Fruit fly (Drosophila melanogaster) whole organism, embryonic: Measurements from ENCODE around the gene CG15922.

Source experiments
- BEAF-32 ChIP-seq: fragments of 200-800 bp; sonication (Bioruptor generic); optimal IDR thresholded peaks from 3 replicates; lab custom pipeline; 2017; ENCODE audit warnings: missing biosample characterization, missing genetic modification characterization, mild to moderate bottlenecking, moderate library complexity, missing genetic modification reagents
- Blimp-1 ChIP-seq: fragments of 200-800 bp; sonication (Bioruptor generic); optimal IDR thresholded peaks from 3 replicates; lab custom pipeline; 2018; ENCODE audit warnings: missing biosample characterization, missing genetic modification characterization, mild to moderate bottlenecking, moderate library complexity, missing genetic modification reagents
- BtbVII ChIP-seq: fragments of 200-800 bp; sonication (Bioruptor generic); optimal IDR thresholded peaks from 3 replicates; lab custom pipeline; 2017; ENCODE audit warnings: missing biosample characterization, mild to moderate bottlenecking, missing genetic modification characterization
- Bteb2 ChIP-seq: fragments of 200-800 bp; sonication (Bioruptor generic); optimal IDR thresholded peaks from 2 replicates; lab custom pipeline; 2016; ENCODE audit warnings: missing biosample characterization, missing genetic modification characterization
- CG10209 ChIP-seq: fragments of 200-800 bp; sonication (Bioruptor generic); optimal IDR thresholded peaks from 3 replicates; lab custom pipeline; 2017; ENCODE audit warnings: missing biosample characterization, mild to moderate bottlenecking, missing genetic modification characterization, missing genetic modification reagents
- CG11696 ChIP-seq: fragments of 200-800 bp; sonication (Bioruptor generic); IDR thresholded peaks from 2 replicates; pipeline ENCODE4 v1.3.6; 2022; ENCODE audit warnings: missing biosample characterization, missing genetic modification characterization
- CG14860 ChIP-seq: fragments of 200-800 bp; sonication (Bioruptor generic); IDR thresholded peaks from 3 replicates; pipeline ENCODE4 v1.3.6; 2022; ENCODE audit warnings: missing biosample characterization, missing genetic modification characterization; ENCODE audit not compliant: partially characterized antibody
- CG1602 ChIP-seq: fragments of 200-800 bp; sonication (Bioruptor generic); optimal IDR thresholded peaks from 3 replicates; lab custom pipeline; 2016; ENCODE audit warnings: missing biosample characterization, missing genetic modification characterization
- CG17612 ChIP-seq: fragments of 200-800 bp; sonication (Bioruptor generic); IDR thresholded peaks from 2 replicates; pipeline ENCODE4 v1.3.6; 2022; ENCODE audit warnings: missing biosample characterization, missing genetic modification characterization
- CG18619 ChIP-seq: fragments of 200-800 bp; sonication (Bioruptor generic); optimal IDR thresholded peaks from 3 replicates; lab custom pipeline; 2017; ENCODE audit warnings: missing biosample characterization, mild to moderate bottlenecking, missing genetic modification characterization
- CG2875 ChIP-seq: fragments of 200-800 bp; sonication (Bioruptor generic); optimal IDR thresholded peaks from 2 replicates; lab custom pipeline; 2017; ENCODE audit warnings: missing biosample characterization, mild to moderate bottlenecking, missing genetic modification characterization, missing genetic modification reagents
- CG3726 ChIP-seq: fragments of 200-800 bp; sonication (Bioruptor generic); IDR thresholded peaks from 3 replicates; pipeline ENCODE4, ENCODE4 v1.3.6; 2022; ENCODE audit warnings: missing biosample characterization, missing genetic modification characterization
- CG3847 ChIP-seq: fragments of 200-800 bp; sonication (Bioruptor generic); IDR thresholded peaks from 2 replicates; pipeline ENCODE4 v1.3.6; 2022; ENCODE audit warnings: missing biosample characterization, missing genetic modification characterization
- CG4328 ChIP-seq: fragments of 200-800 bp; sonication (Bioruptor generic); optimal IDR thresholded peaks from 3 replicates; lab custom pipeline; 2017; ENCODE audit warnings: missing biosample characterization, missing genetic modification reagents, missing genetic modification characterization
- CG4820 ChIP-seq: fragments of 200-800 bp; sonication (Bioruptor generic); optimal IDR thresholded peaks from 3 replicates; lab custom pipeline; 2016; ENCODE audit warnings: missing biosample characterization, missing genetic modification characterization
- CG6765 ChIP-seq: fragments of 200-800 bp; sonication (Bioruptor generic); optimal IDR thresholded peaks from 3 replicates; lab custom pipeline; 2017; ENCODE audit warnings: missing biosample characterization, mild to moderate bottlenecking, missing genetic modification characterization
- CG7987 ChIP-seq: fragments of 200-800 bp; sonication (Bioruptor generic); optimal IDR thresholded peaks from 2 replicates; lab custom pipeline; 2018; ENCODE audit warnings: missing biosample characterization, mild to moderate bottlenecking, missing genetic modification characterization, moderate library complexity
- CG8388 ChIP-seq: fragments of 200-800 bp; sonication (Bioruptor generic); optimal IDR thresholded peaks from 2 replicates; lab custom pipeline; 2019; ENCODE audit warnings: missing biosample characterization, mild to moderate bottlenecking, missing genetic modification characterization, moderate library complexity
- CG8765 ChIP-seq: fragments of 200-800 bp; sonication (Bioruptor generic); IDR thresholded peaks from 2 replicates; pipeline ENCODE4 v1.3.6; 2022; ENCODE audit warnings: missing biosample characterization, missing genetic modification characterization
- CoRest ChIP-seq: fragments of 200-800 bp; sonication (Bioruptor generic); optimal IDR thresholded peaks from 3 replicates; lab custom pipeline; 2018; ENCODE audit warnings: missing biosample characterization, mild to moderate bottlenecking, missing genetic modification characterization, moderate library complexity
- Dek ChIP-seq: fragments of 200-800 bp; sonication (Bioruptor generic); optimal IDR thresholded peaks from 3 replicates; lab custom pipeline; 2019; ENCODE audit warnings: missing biosample characterization, mild to moderate bottlenecking, missing genetic modification characterization, moderate library complexity
- Drgx ChIP-seq: fragments of 200-800 bp; sonication (Bioruptor generic); IDR thresholded peaks from 2 replicates; pipeline ENCODE4 v1.3.6; 2022; ENCODE audit warnings: missing biosample characterization, missing genetic modification characterization
- Fer1 ChIP-seq: fragments of 200-800 bp; sonication (Bioruptor generic); optimal IDR thresholded peaks from 2 replicates; lab custom pipeline; 2017; ENCODE audit warnings: missing biosample characterization, mild to moderate bottlenecking, missing genetic modification characterization
- H2.0 ChIP-seq: fragments of 200-800 bp; sonication (Bioruptor generic); IDR thresholded peaks from 2 replicates; pipeline ENCODE4 v1.3.6; 2022; ENCODE audit warnings: missing biosample characterization, missing genetic modification characterization
- HHEX ChIP-seq: fragments of 200-800 bp; sonication (Bioruptor generic); optimal IDR thresholded peaks from 3 replicates; lab custom pipeline; 2017; ENCODE audit warnings: missing biosample characterization, mild to moderate bottlenecking, missing genetic modification characterization, missing genetic modification reagents
- Hmr ChIP-seq: fragments of 200-800 bp; sonication (Bioruptor generic); optimal IDR thresholded peaks from 3 replicates; lab custom pipeline; 2017; ENCODE audit warnings: mild to moderate bottlenecking, missing biosample characterization, missing genetic modification reagents, missing genetic modification characterization
- Max ChIP-seq: fragments of 200-800 bp; sonication (Bioruptor generic); optimal IDR thresholded peaks from 2 replicates; lab custom pipeline; 2016; ENCODE audit warnings: missing biosample characterization, mild to moderate bottlenecking, missing genetic modification characterization
- Meics ChIP-seq: fragments of 200-800 bp; sonication (Bioruptor generic); optimal IDR thresholded peaks from 2 replicates; lab custom pipeline; 2017; ENCODE audit warnings: missing biosample characterization, mild to moderate bottlenecking, missing genetic modification characterization
- Rfx ChIP-seq: fragments of 200-800 bp; sonication (Bioruptor generic); IDR thresholded peaks from 2 replicates; pipeline ENCODE4 v1.3.6; 2022; ENCODE audit warnings: missing biosample characterization, missing genetic modification characterization
- Side ChIP-seq: fragments of 200-800 bp; sonication (Bioruptor generic); optimal IDR thresholded peaks from 2 replicates; lab custom pipeline; 2016; ENCODE audit warnings: missing biosample characterization, missing genetic modification characterization
- Sin3A ChIP-seq: fragments of >200 bp; optimal IDR thresholded peaks from 2 replicates; lab custom pipeline; 2018
- ac ChIP-seq: fragments of 200-800 bp; sonication (Bioruptor generic); optimal IDR thresholded peaks from 3 replicates; lab custom pipeline; 2017; ENCODE audit warnings: missing biosample characterization, mild to moderate bottlenecking, missing genetic modification characterization
- amos ChIP-seq: fragments of 200-800 bp; sonication (Bioruptor generic); IDR thresholded peaks from 2 replicates; pipeline ENCODE4 v1.3.6; 2022; ENCODE audit warnings: missing biosample characterization, missing genetic modification characterization; ENCODE audit not compliant: partially characterized antibody
- bcd ChIP-seq: fragments of 200-800 bp; sonication (Bioruptor generic); optimal IDR thresholded peaks from 2 replicates; lab custom pipeline; 2017; ENCODE audit warnings: missing biosample characterization, mild to moderate bottlenecking, missing genetic modification characterization
- bowl ChIP-seq: fragments of 200-800 bp; sonication (Bioruptor generic); IDR thresholded peaks from 2 replicates; pipeline ENCODE4 v1.3.6; 2022; ENCODE audit warnings: missing biosample characterization, missing genetic modification characterization
- cas ChIP-seq: fragments of 200-800 bp; sonication (Bioruptor generic); IDR thresholded peaks from 2 replicates; pipeline ENCODE4 v1.3.6; 2022; ENCODE audit warnings: missing biosample characterization, missing genetic modification characterization
- chif ChIP-seq, 2 experiments: fragments of 200-800 bp; sonication (Bioruptor generic); optimal IDR thresholded peaks; 3 replicates each; lab custom pipeline; 2016; ENCODE audit warnings: missing biosample characterization in 2 of 2, missing genetic modification characterization in 2 of 2
- dmrt11E ChIP-seq: fragments of 200-800 bp; sonication (Bioruptor generic); optimal IDR thresholded peaks from 3 replicates; lab custom pipeline; 2018; ENCODE audit warnings: missing biosample characterization, mild to moderate bottlenecking, missing genetic modification characterization, moderate library complexity
- dpn ChIP-seq, 2 experiments: fragments of 200-800 bp; sonication (Bioruptor generic); optimal IDR thresholded peaks; 3 replicates each; lab custom pipeline; 2016; ENCODE audit warnings: missing biosample characterization in 2 of 2, missing genetic modification characterization in 2 of 2
- fd64A ChIP-seq: fragments of 200-800 bp; sonication (Bioruptor generic); optimal IDR thresholded peaks from 3 replicates; lab custom pipeline; 2018; ENCODE audit warnings: missing biosample characterization, mild to moderate bottlenecking, missing genetic modification characterization
- ftz-f1 ChIP-seq: fragments of 200-800 bp; sonication (Bioruptor generic); optimal IDR thresholded peaks from 2 replicates; lab custom pipeline; 2016; ENCODE audit warnings: missing biosample characterization, missing genetic modification characterization
- her ChIP-seq: fragments of 200-800 bp; sonication (Bioruptor generic); optimal IDR thresholded peaks from 2 replicates; lab custom pipeline; 2016; ENCODE audit warnings: missing biosample characterization, missing genetic modification characterization
- mirr ChIP-seq: fragments of 200-800 bp; sonication (Bioruptor generic); optimal IDR thresholded peaks from 3 replicates; lab custom pipeline; 2018; ENCODE audit warnings: missing biosample characterization, mild to moderate bottlenecking, missing genetic modification characterization
- pho ChIP-seq: fragments of 200-800 bp; sonication (Bioruptor generic); optimal IDR thresholded peaks from 2 replicates; lab custom pipeline; 2016; ENCODE audit warnings: missing biosample characterization, missing genetic modification characterization
- pnt ChIP-seq: fragments of 200-800 bp; sonication (Bioruptor generic); optimal IDR thresholded peaks from 3 replicates; lab custom pipeline; 2016; ENCODE audit warnings: missing biosample characterization, missing genetic modification characterization
- prd ChIP-seq, 3 experiments: fragments of >200 bp in 2 of 3; fragments of 200-800 bp in 1 of 3; sonication (Bioruptor generic) in 1 of 3; optimal IDR thresholded peaks in 2 of 3; IDR thresholded peaks in 1 of 3; 2 replicates in 2 of 3; 3 replicates in 1 of 3; pipeline versions ENCODE4 v1.3.6 to Lab custom; 2017 to 2022; ENCODE audit warnings: missing biosample characterization in 1 of 3, missing genetic modification characterization in 1 of 3
- rib ChIP-seq: fragments of 200-800 bp; sonication (Bioruptor generic); IDR thresholded peaks from 2 replicates; pipeline ENCODE4 v1.3.6; 2022; ENCODE audit warnings: missing biosample characterization, missing genetic modification characterization
- stc ChIP-seq: fragments of 200-800 bp; sonication (Bioruptor generic); IDR thresholded peaks from 2 replicates; pipeline ENCODE4 v1.3.6; 2022; ENCODE audit warnings: missing biosample characterization, missing genetic modification characterization
- tna ChIP-seq: fragments of 200-800 bp; sonication (Bioruptor generic); IDR thresholded peaks from 2 replicates; pipeline ENCODE4 v1.3.6; 2022; ENCODE audit warnings: missing biosample characterization, missing genetic modification characterization; ENCODE audit not compliant: partially characterized antibody
- usp ChIP-seq: fragments of >200 bp; optimal IDR thresholded peaks from 2 replicates; lab custom pipeline; 2017; ENCODE audit warnings: missing biosample characterization, missing genetic modification characterization
- z ChIP-seq: fragments of 200-800 bp; sonication (Bioruptor generic); IDR thresholded peaks from 3 replicates; pipeline ENCODE4 v1.3.6; 2022; ENCODE audit warnings: missing biosample characterization, missing genetic modification characterization

CG15922 gene

dm6 chr3R:20588480-20588785 lies 28.4 kb upstream of the CG15922 start, which contains the start of gene Srp72 (continued):
- TF ChIP-seq CG10209 (GFP tag; lab: Kevin White, UChicago) (no peak), z (GFP tag; lab: Robert Waterston, UW) (no peak), Side (no peak), Bteb2 (GFP tag; lab: Kevin White, UChicago) (no peak), CG8765 (GFP tag; lab: Robert Waterston, UW) (no peak), dmrt11E (tag; lab: Kevin White, UChicago) (peak; percentile 39), CG2875 (GFP tag; lab: Kevin White, UChicago) (peak; percentile 16), fd64A (GFP tag; lab: Kevin White, UChicago) (no peak), CG1602 (peak; percentile 20), chif (GFP tag; optimal IDR thresholded peaks at IDR 0.05; lab: Kevin White, UChicago) (no peak), H2.0 (no peak), HHEX (GFP tag; lab: Kevin White, UChicago) (peak; percentile 22), Rfx (GFP tag; lab: Robert Waterston, UW) (peak; percentile 51; the same call in 1 of the 2 replicates), CG11696 (GFP tag; lab: Robert Waterston, UW) (no peak), CG8388 (GFP tag; lab: Kevin White, UChicago) (peak; percentile 42), pnt (no peak), prd (optimal IDR thresholded peaks at IDR 0.05; lab: Kevin White, UChicago) (no peak), prd (GFP tag; IDR thresholded peaks at IDR 0.05; lab: Robert Waterston, UW) (peak; percentile 59), CG3726 (no peak), CoRest (peak; percentile 42), CG4820 (peak; percentile 17), Drgx (GFP tag; lab: Robert Waterston, UW) (peak; percentile 55), tna (GFP tag; lab: Robert Waterston, UW) (no peak), cas (GFP tag; lab: Robert Waterston, UW) (no peak), Dek (tag; lab: Kevin White, UChicago) (peak; percentile 33), stc (peak; percentile 45; the same call in 1 of the 2 replicates), rib (GFP tag; lab: Robert Waterston, UW) (no peak), pho (GFP tag; lab: Kevin White, UChicago) (no peak), usp (GFP tag; lab: Kevin White, UChicago) (no peak), Hmr (GFP tag; lab: Kevin White, UChicago) (peak; percentile 37), bowl (no peak), CG3847 (peak; percentile 62), CG18619 (GFP tag; lab: Kevin White, UChicago) (no peak), BEAF-32 (GFP tag; lab: Kevin White, UChicago) (peak; percentile 44), her (GFP tag; lab: Kevin White, UChicago) (no peak), CG17612 (GFP tag; lab: Robert Waterston, UW) (no peak), ac (GFP tag; lab: Kevin White, UChicago) (no peak), Sin3A (lab: Kevin White, UChicago) (peak; percentile 46), bcd (GFP tag; lab: Kevin White, UChicago) (peak; percentile 21), amos (GFP tag; lab: Robert Waterston, UW) (no peak), ftz-f1 (GFP tag; lab: Kevin White, UChicago) (no peak), dpn (GFP tag; optimal IDR thresholded peaks at IDR 0.05; lab: Kevin White, UChicago) (peak in 1 of 2 experiments; percentile 27), BtbVII (GFP tag; lab: Kevin White, UChicago) (no peak), Fer1 (peak; percentile 18), CG6765 (GFP tag; lab: Kevin White, UChicago) (no peak), Meics (GFP tag; lab: Kevin White, UChicago) (peak; percentile 55), mirr (GFP tag; lab: Kevin White, UChicago) (no peak), CG7987 (GFP tag; lab: Kevin White, UChicago) (no peak), CG14860 (no peak), Blimp-1 (GFP tag; lab: Kevin White, UChicago) (peak; percentile 56), CG4328 (GFP tag; lab: Kevin White, UChicago) (peak; percentile 29), Max (GFP tag; lab: Kevin White, UChicago) (peak; percentile 50)
